Fruit fly (Drosophila melanogaster): ENCODE data around the gene CG18764.

CG18764 gene

dm6 chr3R:11657786-11658193 lies 31.1 kb downstream of the CG18764 start (continued):
- TF ChIP-seq Hsf (GFP tag; optimal IDR thresholded peaks at IDR 0.05) (peak; percentile 20), gro (GFP tag; optimal IDR thresholded peaks at IDR 0.05) (peak; percentile 44), Bdp1 (GFP tag; optimal IDR thresholded peaks at IDR 0.05) (no peak), Adf1 (GFP tag; IDR thresholded peaks at IDR 0.05) (no peak), unpg (GFP tag; optimal IDR thresholded peaks at IDR 0.05) (peak; percentile 48), CG11093 (GFP tag; IDR thresholded peaks at IDR 0.05) (no peak), CG13287 (GFP tag; IDR thresholded peaks at IDR 0.05; ENCODE audit: partially characterized antibody) (no peak), Sox102F (GFP tag; optimal IDR thresholded peaks at IDR 0.05) (peak; percentile 10), Xbp1 (GFP tag; optimal IDR thresholded peaks at IDR 0.05) (peak; percentile 15), Sry-β (GFP tag; optimal IDR thresholded peaks at IDR 0.05) (no peak), ro (GFP tag; IDR thresholded peaks at IDR 0.05) (no peak), nmo (GFP tag; optimal IDR thresholded peaks at IDR 0.05) (peak; percentile 16), CG10543 (GFP tag; optimal IDR thresholded peaks at IDR 0.05) (peak; percentile 9), CG4404 (GFP tag; IDR thresholded peaks at IDR 0.05) (peak; percentile 41), Ptx1 (GFP tag; IDR thresholded peaks at IDR 0.05) (0 out of 2 replicates have a peak, but pooled peaks have one; percentile 17), CG10979 (tag; optimal IDR thresholded peaks at IDR 0.05) (peak; percentile 41), Kr (GFP tag; optimal IDR thresholded peaks at IDR 0.05) (no peak), dmrt11E (tag; optimal IDR thresholded peaks at IDR 0.05) (peak; percentile 45), pho (GFP tag; optimal IDR thresholded peaks at IDR 0.05) (peak; percentile 26), CG8924 (tag; optimal IDR thresholded peaks at IDR 0.05) (peak; percentile 13), CG1603 (tag; optimal IDR thresholded peaks at IDR 0.05) (peak; percentile 38), CG13894 (tag; optimal IDR thresholded peaks at IDR 0.05) (peak; percentile 68), CG9876 (GFP tag; optimal IDR thresholded peaks at IDR 0.05) (no peak), Xrp1 (GFP tag; IDR thresholded peaks at IDR 0.05) (peak; percentile 64; the same call in 1 of the 2 replicates), CG9727 (GFP tag; optimal IDR thresholded peaks at IDR 0.05) (peak; percentile 36), CG12236 (GFP tag; optimal IDR thresholded peaks at IDR 0.05) (peak; percentile 10), CG2120 (GFP tag; optimal IDR thresholded peaks at IDR 0.05) (peak; percentile 75), CG11456 (GFP tag; IDR thresholded peaks at IDR 0.05) (peak; percentile 61; the same call in 1 of the 3 replicates), dan (GFP tag; IDR thresholded peaks at IDR 0.05) (no peak), CG17186 (GFP tag; optimal IDR thresholded peaks at IDR 0.05) (no peak), maf-S (GFP tag; optimal IDR thresholded peaks at IDR 0.05) (no peak), trh (GFP tag; optimal IDR thresholded peaks at IDR 0.05) (no peak), scrt (GFP tag; optimal IDR thresholded peaks at IDR 0.05) (peak; percentile 1), CG8765 (GFP tag; IDR thresholded peaks at IDR 0.05) (no peak), vvl (GFP tag; IDR thresholded peaks at IDR 0.05) (peak; percentile 75), CG7271 (tag; optimal IDR thresholded peaks at IDR 0.05) (no peak), ranshi (GFP tag; IDR thresholded peaks at IDR 0.05) (peak; percentile 30; the same call in 1 of the 2 replicates), H15 (GFP tag; IDR thresholded peaks at IDR 0.05) (no peak), gcm2 (GFP tag; optimal IDR thresholded peaks at IDR 0.05) (no peak), org-1 (GFP tag; optimal IDR thresholded peaks at IDR 0.05) (no peak), Dp (GFP tag; optimal IDR thresholded peaks at IDR 0.05) (no peak), CG1647 (GFP tag; optimal IDR thresholded peaks at IDR 0.05) (no peak), CoRest (tag; optimal IDR thresholded peaks at IDR 0.05) (peak; percentile 29), Awh (GFP tag; IDR thresholded peaks at IDR 0.05) (peak; percentile 24; the same call in 1 of the 2 replicates), Abd-B (GFP tag; optimal IDR thresholded peaks at IDR 0.05) (no peak), tap (tag; optimal IDR thresholded peaks at IDR 0.05) (peak; percentile 44), Deaf1 (tag; optimal IDR thresholded peaks at IDR 0.05) (peak; percentile 15), CG4282 (GFP tag; optimal IDR thresholded peaks at IDR 0.05) (no peak), sc (optimal IDR thresholded peaks at IDR 0.05) (no peak), sc (GFP tag; optimal IDR thresholded peaks at IDR 0.05) (no peak), nom (GFP tag; optimal IDR thresholded peaks at IDR 0.05) (peak; percentile 84), Fer1 (GFP tag; optimal IDR thresholded peaks at IDR 0.05) (no peak)
